Worm (Caenorhabditis elegans) whole organism, L1 larva: Measurements from ENCODE around the gene nas-27.
A peak's percentile ranks its signal among the peaks of the same experiment; 100 is the strongest.

Experiments
- C04F5.9 ChIP-seq: sonication (generic microtip); optimal IDR thresholded peaks from 2 replicates; lab custom pipeline; 2016; ENCODE audit warnings: missing genetic modification characterization, missing compliant biosample characterization
- C34B4.2 ChIP-seq: sonication (generic microtip); optimal IDR thresholded peaks from 2 replicates; lab custom pipeline; 2017; ENCODE audit warnings: mild to moderate bottlenecking, missing genetic modification characterization, missing compliant biosample characterization
- aha-1 ChIP-seq: fragments of 150-350 bp; optimal IDR thresholded peaks from 2 replicates; lab custom pipeline; 2014; ENCODE audit warnings: missing biosample characterization, missing genetic modification characterization
- aly-2 ChIP-seq: fragments of 150-350 bp; optimal IDR thresholded peaks from 2 replicates; lab custom pipeline; 2014; ENCODE audit warnings: missing biosample characterization, missing genetic modification characterization
- blmp-1 ChIP-seq: fragments of 150-350 bp; optimal IDR thresholded peaks from 2 replicates; lab custom pipeline; 2014; ENCODE audit warnings: missing biosample characterization, missing genetic modification characterization
- ces-1 ChIP-seq: fragments of 150-350 bp; optimal IDR thresholded peaks from 2 replicates; lab custom pipeline; 2014; ENCODE audit warnings: missing biosample characterization, missing genetic modification reagents, missing genetic modification characterization
- efl-1 ChIP-seq, 4 experiments: fragments of 150-350 bp; optimal IDR thresholded peaks in 3 of 4; peaks in 1 of 4; 1 replicate in 1 of 4; 2 replicates in 3 of 4; lab custom pipeline; 2014; ENCODE audit warnings: missing biosample characterization in 2 of 4, missing genetic modification characterization in 2 of 4, missing genetic modification reagents in 2 of 4
- efl-3 ChIP-seq: fragments of 200-800 bp; sonication (Bioruptor generic); optimal IDR thresholded peaks from 2 replicates; lab custom pipeline; 2018; ENCODE audit warnings: mild to moderate bottlenecking, missing genetic modification characterization, missing compliant biosample characterization
- elt-2 ChIP-seq: sonication (generic microtip); optimal IDR thresholded peaks from 2 replicates; lab custom pipeline; 2016; ENCODE audit warnings: missing genetic modification characterization, mild to moderate bottlenecking, inconsistent platforms, missing compliant biosample characterization, missing genetic modification reagents
- ets-5 ChIP-seq: fragments of 200-800 bp; sonication (Bioruptor generic); IDR thresholded peaks from 2 replicates; pipeline ENCODE4 v1.3.6; 2022; ENCODE audit warnings: missing genetic modification characterization, missing compliant biosample characterization
- isw-1 ChIP-seq: fragments of 200-800 bp; sonication (Bioruptor generic); IDR thresholded peaks from 2 replicates; pipeline ENCODE4 v1.3.6; 2022; ENCODE audit warnings: missing genetic modification characterization, missing compliant biosample characterization
- jun-1 ChIP-seq: fragments of 150-350 bp; optimal IDR thresholded peaks from 2 replicates; lab custom pipeline; 2014; ENCODE audit warnings: missing biosample characterization, missing genetic modification reagents, missing genetic modification characterization
- lin-14 ChIP-seq: fragments of 200-800 bp; sonication (Bioruptor generic); optimal IDR thresholded peaks from 2 replicates; lab custom pipeline; 2018; ENCODE audit warnings: mild to moderate bottlenecking, missing genetic modification characterization, moderate library complexity, missing compliant biosample characterization
- lin-15B ChIP-seq: fragments of 150-350 bp; sonication (generic microtip); optimal IDR thresholded peaks from 3 replicates; lab custom pipeline; 2014; ENCODE audit warnings: missing biosample characterization, missing genetic modification characterization
- mdl-1 ChIP-seq, 2 experiments: fragments of 150-350 bp; optimal IDR thresholded peaks; 2 replicates each; lab custom pipeline; 2014 to 2017; ENCODE audit warnings: missing biosample characterization in 2 of 2, missing genetic modification characterization in 2 of 2, inconsistent platforms in 1 of 2
- nhr-20 ChIP-seq: sonication (generic microtip); optimal IDR thresholded peaks from 2 replicates; lab custom pipeline; 2016; ENCODE audit warnings: mild to moderate bottlenecking, missing genetic modification characterization, missing compliant biosample characterization
- nhr-71 ChIP-seq: sonication (generic microtip); optimal IDR thresholded peaks from 2 replicates; lab custom pipeline; 2016; ENCODE audit warnings: mild to moderate bottlenecking, missing genetic modification characterization, moderate library complexity, missing compliant biosample characterization
- nhr-76 ChIP-seq: sonication (generic microtip); optimal IDR thresholded peaks from 2 replicates; lab custom pipeline; 2017; ENCODE audit warnings: missing biosample characterization, missing genetic modification characterization
- nhr-77 ChIP-seq: fragments of 150-350 bp; optimal IDR thresholded peaks from 2 replicates; lab custom pipeline; 2014; ENCODE audit warnings: missing biosample characterization, missing genetic modification characterization
- nhr-85 ChIP-seq: sonication (generic microtip); peaks from one replicate; lab custom pipeline; 2016; ENCODE audit warnings: missing genetic modification characterization, inconsistent platforms, missing compliant biosample characterization
- pag-3 ChIP-seq: sonication (generic microtip); optimal IDR thresholded peaks from 2 replicates; lab custom pipeline; 2017; ENCODE audit warnings: missing genetic modification characterization, mild to moderate bottlenecking, missing compliant biosample characterization, antibody characterized with exemption, borderline replicate concordance; ENCODE audit not compliant: insufficient read depth
- pqm-1 ChIP-seq: sonication (generic microtip); optimal IDR thresholded peaks from 3 replicates; lab custom pipeline; 2017; ENCODE audit warnings: missing biosample characterization, missing genetic modification characterization
- skn-1 ChIP-seq: fragments of 150-350 bp; optimal IDR thresholded peaks from 2 replicates; lab custom pipeline; 2014; ENCODE audit warnings: missing biosample characterization, missing genetic modification characterization
- sox-4 ChIP-seq: sonication (generic microtip); optimal IDR thresholded peaks from 2 replicates; lab custom pipeline; 2016; ENCODE audit warnings: missing genetic modification characterization, missing compliant biosample characterization
- sptf-1 ChIP-seq: fragments of 150-350 bp; optimal IDR thresholded peaks from 2 replicates; lab custom pipeline; 2014; ENCODE audit warnings: missing biosample characterization, missing genetic modification characterization
- sup-37 ChIP-seq: fragments of 200-800 bp; sonication (Bioruptor generic); optimal IDR thresholded peaks from 2 replicates; lab custom pipeline; 2018; ENCODE audit warnings: mild to moderate bottlenecking, missing genetic modification characterization, missing compliant biosample characterization
- tbx-2 ChIP-seq: sonication (generic microtip); optimal IDR thresholded peaks from 2 replicates; lab custom pipeline; 2016; ENCODE audit warnings: missing genetic modification characterization, missing compliant biosample characterization
- unc-130 ChIP-seq: fragments of 150-350 bp; optimal IDR thresholded peaks from 2 replicates; lab custom pipeline; 2017; ENCODE audit warnings: missing biosample characterization, missing genetic modification characterization, inconsistent platforms
- unc-30 ChIP-seq: sonication (generic microtip); optimal IDR thresholded peaks from 2 replicates; lab custom pipeline; 2017; ENCODE audit warnings: missing biosample characterization, missing genetic modification characterization
- unc-98 ChIP-seq: fragments of 200-800 bp; sonication (Bioruptor generic); IDR thresholded peaks from 2 replicates; pipeline ENCODE4 v1.3.6; 2022; ENCODE audit warnings: missing genetic modification characterization, missing compliant biosample characterization
- xbp-1 ChIP-seq: sonication (generic microtip); optimal IDR thresholded peaks from 2 replicates; lab custom pipeline; 2016; ENCODE audit warnings: missing genetic modification characterization, missing compliant biosample characterization
- zip-4 ChIP-seq: fragments of 200-800 bp; sonication (Bioruptor generic); optimal IDR thresholded peaks from 2 replicates; lab custom pipeline; 2018; ENCODE audit warnings: mild to moderate bottlenecking, missing genetic modification characterization, moderate library complexity, missing compliant biosample characterization

nas-27 gene

ce11 chrII:1170842-1171241 lies 8.3 kb downstream of the nas-27 start:
- no peak for TF ChIP-seq nhr-85 (tag; lab: Kevin White, UChicago)
- no peak for TF ChIP-seq pag-3 (tag; lab: Kevin White, UChicago)
- no peak for TF ChIP-seq sptf-1 (tag; lab: Kevin White, UChicago)
- TF ChIP-seq elt-2 (tag; lab: Kevin White, UChicago): no peak
- TF ChIP-seq unc-130: no peak
- TF ChIP-seq nhr-20 (tag; lab: Kevin White, UChicago): no peak
- TF ChIP-seq nhr-77: no peak
- TF ChIP-seq xbp-1: no peak
- no peak for TF ChIP-seq jun-1
- no peak for TF ChIP-seq isw-1 (GFP tag; lab: Robert Waterston, UW)
- TF ChIP-seq mdl-1 (tag; optimal IDR thresholded peaks at IDR 0.05; lab: Kevin White, UChicago): no peak
- no peak for TF ChIP-seq unc-98 (GFP tag; lab: Robert Waterston, UW)
- TF ChIP-seq pqm-1 (tag; lab: Kevin White, UChicago): no peak
- no peak for TF ChIP-seq nhr-76 (tag; lab: Kevin White, UChicago)

DNA sequence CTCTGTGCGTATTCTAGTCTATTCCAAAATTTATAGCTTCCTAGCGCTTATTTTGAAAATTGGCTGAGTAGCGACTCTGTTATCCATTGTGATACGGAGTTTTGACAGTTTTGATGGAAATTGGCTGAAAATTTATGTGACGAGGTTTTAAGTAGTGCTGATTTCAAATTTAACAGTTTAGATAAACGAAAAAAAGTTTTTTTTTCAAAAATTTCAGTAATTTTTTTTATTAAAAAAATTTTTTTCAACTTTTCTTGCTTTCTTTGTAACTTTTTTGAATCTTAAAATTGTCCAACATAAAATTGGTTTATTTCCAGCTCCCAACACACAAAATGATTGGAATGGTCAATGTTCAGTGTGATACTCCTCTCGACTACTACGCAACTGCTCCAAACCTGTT lies 15.8 kb downstream of the nas-27 start, which contains the start of gene T23F4.2:
Gene T23F4.2, plus strand, starts transcription at position 301 of the 400 bp plus-strand sequence.
- TF ChIP-seq sup-37 (GFP tag; lab: Kevin White, UChicago): no peak
- no peak for TF ChIP-seq ets-5 (GFP tag; lab: Robert Waterston, UW)
- no peak for TF ChIP-seq nhr-20 (tag; lab: Kevin White, UChicago)
- no peak for TF ChIP-seq sptf-1 (tag; lab: Kevin White, UChicago)
- no peak for TF ChIP-seq nhr-76 (tag; lab: Kevin White, UChicago)
- TF ChIP-seq ces-1: no peak
- TF ChIP-seq C04F5.9 (tag; lab: Kevin White, UChicago): no peak
- no peak for TF ChIP-seq aly-2 (tag; lab: Kevin White, UChicago)
- no peak for TF ChIP-seq skn-1 (tag; lab: Kevin White, UChicago)
- TF ChIP-seq unc-30 (tag; lab: Kevin White, UChicago): no peak
- TF ChIP-seq isw-1 (GFP tag; lab: Robert Waterston, UW): no peak
- no peak for TF ChIP-seq nhr-71 (tag; lab: Kevin White, UChicago)
- no peak for TF ChIP-seq lin-15B (tag; lab: Kevin White, UChicago)
- TF ChIP-seq aha-1 (tag; lab: Kevin White, UChicago): no peak
- TF ChIP-seq unc-98 (GFP tag; lab: Robert Waterston, UW): no peak
- no peak for TF ChIP-seq pqm-1 (tag; lab: Kevin White, UChicago)
- no peak for TF ChIP-seq C34B4.2 (tag; lab: Kevin White, UChicago)
- TF ChIP-seq tbx-2 (tag; lab: Kevin White, UChicago): no peak

ce11 chrII:1159718-1160117 lies 19.4 kb downstream of the nas-27 start:
- TF ChIP-seq blmp-1: no peak
- no peak for TF ChIP-seq lin-14 (GFP tag; lab: Kevin White, UChicago)
- peak; percentile 4 for TF ChIP-seq nhr-20 (tag; lab: Kevin White, UChicago)
- no peak for TF ChIP-seq zip-4 (GFP tag; lab: Kevin White, UChicago)
- TF ChIP-seq efl-1 (optimal IDR thresholded peaks at IDR 0.05; lab: Kevin White, UChicago): no peak
- peak in 1 of 2 experiments; percentile 76 for TF ChIP-seq efl-1 (GFP tag; optimal IDR thresholded peaks at IDR 0.05 in 1 of 2; lab: Kevin White, UChicago)
- TF ChIP-seq elt-2 (tag; lab: Kevin White, UChicago): peak; percentile 92

DNA sequence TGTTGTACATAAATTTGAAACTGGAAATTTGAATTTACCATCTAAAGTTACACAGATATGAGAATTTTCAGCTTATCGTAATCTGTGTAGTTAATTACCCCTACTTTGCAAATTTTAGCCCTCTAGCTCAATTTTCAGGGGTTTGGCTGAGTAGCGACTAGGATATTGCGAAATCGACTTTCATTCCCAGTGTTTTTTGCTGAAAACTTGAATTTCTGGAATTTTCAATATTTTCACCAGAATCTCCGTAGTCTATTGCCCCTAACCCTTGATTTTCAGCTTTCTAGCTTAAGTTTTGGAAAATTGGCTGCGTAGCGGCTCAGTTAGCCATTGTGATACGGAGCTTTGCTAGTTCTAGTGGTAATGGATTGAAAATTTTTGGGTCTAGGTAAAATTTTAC lies 22.0 kb downstream of the nas-27 start:
- TF ChIP-seq ets-5 (GFP tag; lab: Robert Waterston, UW) (no peak), efl-1 (optimal IDR thresholded peaks at IDR 0.05; lab: Kevin White, UChicago) (no peak), efl-1 (GFP tag; optimal IDR thresholded peaks at IDR 0.05 in 1 of 2; lab: Kevin White, UChicago) (peak in 1 of 2 experiments; percentile 15)
- TF ChIP-seq, all 84 proteins: peak for 1

DNA sequence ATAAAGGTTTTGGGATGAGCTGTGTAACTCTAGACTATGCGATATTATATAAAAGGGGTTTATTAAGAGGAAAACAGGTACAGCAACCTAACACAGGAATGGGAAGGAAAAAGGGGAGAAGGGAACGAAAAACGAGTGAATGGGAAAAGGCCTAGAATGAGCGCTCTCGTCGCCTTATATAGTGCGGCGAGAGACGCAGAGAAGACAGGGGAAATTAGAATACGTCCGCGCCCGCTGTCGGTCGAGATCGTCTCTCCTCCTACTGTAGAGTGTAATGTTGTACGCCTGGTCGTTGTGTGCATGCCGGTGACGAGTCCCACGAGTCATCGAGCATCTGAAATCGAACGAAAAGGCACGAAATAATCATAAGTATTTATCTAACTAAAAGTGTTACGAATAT lies 25.8 kb downstream of the nas-27 start:
- TF ChIP-seq sox-4 (tag; lab: Kevin White, UChicago): no peak
- TF ChIP-seq sptf-1 (tag; lab: Kevin White, UChicago): no peak
- TF ChIP-seq efl-3 (GFP tag; lab: Kevin White, UChicago): no peak
